Fruit fly (Drosophila melanogaster): ENCODE results near the gene Pi4KIIIalpha.

The Pi4KIIIalpha gene

dm6 chrX:2647472-2647883, 22.9 kb downstream of the Pi4KIIIalpha start (continued):
- TF ChIP-seq CG5953 (GFP tag; IDR thresholded peaks at IDR 0.05) (no peak), CG13424 (tag; optimal IDR thresholded peaks at IDR 0.05) (peak; percentile 80), ERR (GFP tag; optimal IDR thresholded peaks at IDR 0.05) (no peak), ash1 (GFP tag; optimal IDR thresholded peaks at IDR 0.05) (no peak), CG6765 (GFP tag; optimal IDR thresholded peaks at IDR 0.05) (peak; percentile 54), CG15696 (tag; optimal IDR thresholded peaks at IDR 0.05) (peak; percentile 0), nau (GFP tag; optimal IDR thresholded peaks at IDR 0.05) (no peak), CG17186 (GFP tag; optimal IDR thresholded peaks at IDR 0.05) (no peak), sima (GFP tag; optimal IDR thresholded peaks at IDR 0.05) (no peak), zfh2 (GFP tag; optimal IDR thresholded peaks at IDR 0.05) (peak; percentile 61), CTCF (GFP tag; optimal IDR thresholded peaks at IDR 0.05) (peak; percentile 37), CG8359 (GFP tag; optimal IDR thresholded peaks at IDR 0.05; ENCODE audit: borderline replicate concordance) (no peak), sim (GFP tag; IDR thresholded peaks at IDR 0.05) (0 out of 2 replicates have a peak, but pooled peaks have one; percentile 30), CG34224 (GFP tag; IDR thresholded peaks at IDR 0.05; ENCODE audit: partially characterized antibody) (no peak), CG17328 (GFP tag; IDR thresholded peaks at IDR 0.05) (no peak), Hsf (GFP tag; optimal IDR thresholded peaks at IDR 0.05) (peak; percentile 64), bbx (GFP tag; IDR thresholded peaks at IDR 0.05; ENCODE audit: partially characterized antibody) (no peak), Sry-δ (GFP tag; optimal IDR thresholded peaks at IDR 0.05) (no peak), E2f2 (GFP tag; IDR thresholded peaks at IDR 0.05) (peak; percentile 43; the same call in 1 of the 2 replicates), chn (GFP tag; optimal IDR thresholded peaks at IDR 0.05) (peak; percentile 39), gt (GFP tag; IDR thresholded peaks at IDR 0.05) (no peak), CG30403 (GFP tag; optimal IDR thresholded peaks at IDR 0.05) (peak; percentile 65), HLH54F (GFP tag; optimal IDR thresholded peaks at IDR 0.05) (peak; percentile 60), esg (GFP tag; conservative IDR thresholded peaks at IDR 0.05) (peak; percentile 47), CG7372 (GFP tag; IDR thresholded peaks at IDR 0.05) (0 out of 2 replicates have a peak, but pooled peaks have one; percentile 33), Dll (GFP tag; IDR thresholded peaks at IDR 0.05; ENCODE audit: partially characterized antibody) (no peak), CG17361 (GFP tag; IDR thresholded peaks at IDR 0.05) (peak; percentile 48; the same call in 2 of the 3 replicates), Rfx (GFP tag; IDR thresholded peaks at IDR 0.05) (peak; percentile 73), CG12659 (GFP tag; optimal IDR thresholded peaks at IDR 0.05) (peak; percentile 43), CG14710 (tag; optimal IDR thresholded peaks at IDR 0.05) (peak; percentile 33), Adf1 (GFP tag; IDR thresholded peaks at IDR 0.05) (no peak; the same call in 1 of the 2 replicates), Hr39 (optimal IDR thresholded peaks at IDR 0.05) (no peak), CG15011 (GFP tag; optimal IDR thresholded peaks at IDR 0.05) (peak; percentile 6), ken (GFP tag; IDR thresholded peaks at IDR 0.05) (peak; percentile 45; the same call in 1 of the 3 replicates), ATbp (GFP tag; optimal IDR thresholded peaks at IDR 0.05) (peak; percentile 54), Elba2 (GFP tag; optimal IDR thresholded peaks at IDR 0.05) (no peak), CG10267 (tag; optimal IDR thresholded peaks at IDR 0.05) (peak; percentile 50), ems (GFP tag; optimal IDR thresholded peaks at IDR 0.05) (peak; percentile 54), CG7271 (tag; optimal IDR thresholded peaks at IDR 0.05) (no peak), toy (GFP tag; IDR thresholded peaks at IDR 0.05) (no peak), CG3281 (GFP tag; optimal IDR thresholded peaks at IDR 0.05) (peak; percentile 58), CG8944 (GFP tag; optimal IDR thresholded peaks at IDR 0.05) (peak; percentile 48), CG3407 (GFP tag; optimal IDR thresholded peaks at IDR 0.05) (peak; percentile 29), CG32767 (GFP tag; IDR thresholded peaks at IDR 0.05) (peak; percentile 56), cwo (GFP tag; optimal IDR thresholded peaks at IDR 0.05) (peak; percentile 60), Dbx (GFP tag; IDR thresholded peaks at IDR 0.05) (0 out of 3 replicates have a peak, but pooled peaks have one; percentile 42), phol (tag; optimal IDR thresholded peaks at IDR 0.05) (peak; percentile 70), Ptx1 (GFP tag; IDR thresholded peaks at IDR 0.05) (peak; percentile 68), Antp (GFP tag; optimal IDR thresholded peaks at IDR 0.05) (peak; percentile 63), HLH3B (GFP tag; IDR thresholded peaks at IDR 0.05) (peak; percentile 49), Jarid2 (GFP tag; optimal IDR thresholded peaks at IDR 0.05) (no peak), Abd-B (GFP tag; optimal IDR thresholded peaks at IDR 0.05) (peak; percentile 60)
